Worm (Caenorhabditis elegans) whole organism, L4 larva: ENCODE measurements around the gene K08C7.4.
"Not testable (repeated sequence)": the region's sequence is repeated elsewhere in the genome, so short reads cannot be mapped to it uniquely, and the experiment has no call there.

Experiments
- D1046.2 ChIP-seq: fragments of 200-800 bp; sonication (Bioruptor generic); IDR thresholded peaks from 2 replicates; pipeline ENCODE4 v1.3.6; 2022; ENCODE audit warnings: missing genetic modification characterization, missing compliant biosample characterization
- F10B5.3 ChIP-seq: sonication (generic microtip); optimal IDR thresholded peaks from 2 replicates; lab custom pipeline; 2016; ENCODE audit warnings: mild to moderate bottlenecking, missing genetic modification characterization, missing compliant biosample characterization
- F26F4.8 ChIP-seq: fragments of 200-800 bp; sonication (Bioruptor generic); conservative IDR thresholded peaks from 2 replicates; pipeline ENCODE4 v1.3.6; 2022; ENCODE audit warnings: missing genetic modification characterization, missing compliant biosample characterization
- F44E2.7 ChIP-seq: fragments of 200-800 bp; sonication (Bioruptor generic); IDR thresholded peaks from 2 replicates; pipeline ENCODE4 v2.1.2; 2022; ENCODE audit warnings: missing genetic modification characterization, missing compliant biosample characterization
- T26A8.4 ChIP-seq: fragments of 200-800 bp; sonication (Bioruptor generic); IDR thresholded peaks from 2 replicates; pipeline ENCODE4 v1.3.6; 2022; ENCODE audit warnings: missing genetic modification characterization, missing compliant biosample characterization
- Y105C5A.15 ChIP-seq: fragments of 200-800 bp; sonication (Bioruptor generic); IDR thresholded peaks from 2 replicates; pipeline ENCODE4 v1.3.6; 2022; ENCODE audit warnings: missing genetic modification characterization, missing compliant biosample characterization
- Y48G9A.11 ChIP-seq: fragments of 200-800 bp; sonication (Bioruptor generic); IDR thresholded peaks from 2 replicates; pipeline ENCODE4 v1.3.6; 2022; ENCODE audit warnings: missing genetic modification reagents, missing genetic modification characterization, missing compliant biosample characterization
- arid-1 ChIP-seq: fragments of 200-800 bp; sonication (Bioruptor generic); conservative IDR thresholded peaks from 2 replicates; pipeline ENCODE4 v1.3.6; 2022; ENCODE audit warnings: missing genetic modification reagents, missing genetic modification characterization, missing compliant biosample characterization
- ceh-44 ChIP-seq: fragments of 200-800 bp; sonication (Bioruptor generic); IDR thresholded peaks from 2 replicates; pipeline ENCODE4 v1.3.6; 2022; ENCODE audit warnings: missing genetic modification reagents, missing genetic modification characterization, missing compliant biosample characterization
- ctbp-1 ChIP-seq: fragments of 200-800 bp; sonication (Bioruptor generic); IDR thresholded peaks from 2 replicates; pipeline ENCODE4 v1.3.6; 2022; ENCODE audit warnings: missing genetic modification reagents, missing genetic modification characterization, missing compliant biosample characterization
- daf-16 ChIP-seq, 3 experiments: sonication (generic microtip); optimal IDR thresholded peaks; 2 replicates each; lab custom pipeline; 2016 to 2017; ENCODE audit warnings: missing genetic modification characterization in 3 of 3, missing genetic modification reagents in 3 of 3, mild to moderate bottlenecking in 2 of 3, missing compliant biosample characterization in 2 of 3, missing biosample characterization in 1 of 3, moderate library complexity in 1 of 3
- dmd-6 ChIP-seq: fragments of 200-800 bp; sonication (Bioruptor generic); IDR thresholded peaks from 2 replicates; pipeline ENCODE4 v1.3.6; 2022; ENCODE audit warnings: missing genetic modification reagents, missing genetic modification characterization, missing compliant biosample characterization
- dmd-8 ChIP-seq: fragments of 200-800 bp; sonication (Bioruptor generic); IDR thresholded peaks from 2 replicates; pipeline ENCODE4 v1.3.6; 2022; ENCODE audit warnings: missing genetic modification characterization, missing compliant biosample characterization
- dmd-9 ChIP-seq: fragments of 200-800 bp; sonication (Bioruptor generic); IDR thresholded peaks from 2 replicates; pipeline ENCODE4 v1.3.6; 2022; ENCODE audit warnings: missing genetic modification reagents, missing genetic modification characterization, missing compliant biosample characterization
- dve-1 ChIP-seq: sonication (generic microtip); optimal IDR thresholded peaks from 2 replicates; lab custom pipeline; 2017; ENCODE audit warnings: antibody characterized with exemption, mild to moderate bottlenecking, missing genetic modification characterization, missing compliant biosample characterization; ENCODE audit not compliant: insufficient read depth
- hlh-11 ChIP-seq: fragments of 200-800 bp; sonication (Bioruptor generic); optimal IDR thresholded peaks from 2 replicates; lab custom pipeline; 2018; ENCODE audit warnings: mild to moderate bottlenecking, missing genetic modification characterization, missing compliant biosample characterization
- hlh-30 ChIP-seq: sonication (generic microtip); optimal IDR thresholded peaks from 2 replicates; lab custom pipeline; 2017; ENCODE audit warnings: antibody characterized with exemption, mild to moderate bottlenecking, missing genetic modification characterization, missing compliant biosample characterization; ENCODE audit not compliant: insufficient read depth
- lim-7 ChIP-seq: fragments of 200-800 bp; sonication (Bioruptor generic); IDR thresholded peaks from 2 replicates; pipeline ENCODE4 v1.3.6; 2022; ENCODE audit warnings: missing genetic modification characterization, missing compliant biosample characterization
- lin-1 ChIP-seq: fragments of 200-800 bp; sonication (Bioruptor generic); IDR thresholded peaks from 2 replicates; pipeline ENCODE4 v1.3.6; 2022; ENCODE audit warnings: missing genetic modification reagents, missing genetic modification characterization, missing compliant biosample characterization
- madf-5 ChIP-seq, 2 experiments: fragments of 200-800 bp; sonication (Bioruptor generic); IDR thresholded peaks; 2 replicates each; pipeline ENCODE4 v1.3.6; 2022; ENCODE audit warnings: missing compliant biosample characterization in 2 of 2, missing genetic modification characterization in 2 of 2
- madf-9 ChIP-seq: fragments of 200-800 bp; sonication (Bioruptor generic); conservative IDR thresholded peaks from 2 replicates; pipeline ENCODE4 v1.3.6; 2022; ENCODE audit warnings: missing genetic modification reagents, missing genetic modification characterization, missing compliant biosample characterization
- mdt-29 ChIP-seq: fragments of 200-800 bp; sonication (Bioruptor generic); IDR thresholded peaks from 2 replicates; pipeline ENCODE4 v1.3.6; 2022; ENCODE audit warnings: missing genetic modification reagents, missing genetic modification characterization, missing compliant biosample characterization
- mes-2 ChIP-seq: sonication (generic microtip); optimal IDR thresholded peaks from 2 replicates; lab custom pipeline; 2016; ENCODE audit warnings: missing genotype, mild to moderate bottlenecking, missing genetic modification characterization, missing compliant biosample characterization; ENCODE audit not compliant: poor library complexity, severe bottlenecking
- mxl-2 ChIP-seq: fragments of 200-800 bp; sonication (Bioruptor generic); conservative IDR thresholded peaks from 2 replicates; pipeline ENCODE4 v1.3.6; 2022; ENCODE audit warnings: missing genetic modification reagents, missing genetic modification characterization, missing compliant biosample characterization
- nhr-28 ChIP-seq: fragments of 150-350 bp; optimal IDR thresholded peaks from 2 replicates; lab custom pipeline; 2014; ENCODE audit warnings: missing biosample characterization, missing genetic modification characterization
- nhr-41 ChIP-seq: fragments of 200-800 bp; sonication (Bioruptor generic); IDR thresholded peaks from 2 replicates; pipeline ENCODE4 v1.3.6; 2022; ENCODE audit warnings: missing genetic modification reagents, missing genetic modification characterization, missing compliant biosample characterization
- nhr-48 ChIP-seq: sonication (generic microtip); optimal IDR thresholded peaks from 2 replicates; lab custom pipeline; 2016; ENCODE audit warnings: mild to moderate bottlenecking, missing genetic modification characterization, missing compliant biosample characterization
- nhr-77 ChIP-seq: fragments of 150-350 bp; optimal IDR thresholded peaks from 2 replicates; lab custom pipeline; 2014; ENCODE audit warnings: missing biosample characterization, missing genetic modification characterization
- pha-4 ChIP-seq, 2 experiments: fragments of 150-350 bp in 1 of 2; fragments of 200-800 bp in 1 of 2; sonication (Bioruptor generic) in 1 of 2; IDR thresholded peaks in 1 of 2; optimal IDR thresholded peaks in 1 of 2; 2 replicates each; pipeline versions ENCODE4 v1.3.6 to Lab custom; 2014 to 2022; ENCODE audit warnings: missing genetic modification characterization in 2 of 2, missing genetic modification reagents in 2 of 2, missing biosample characterization in 1 of 2, missing compliant biosample characterization in 1 of 2
- php-3 ChIP-seq: fragments of 200-800 bp; sonication (Bioruptor generic); IDR thresholded peaks from 2 replicates; pipeline ENCODE4 v1.3.6; 2022; ENCODE audit warnings: missing genetic modification reagents, missing genetic modification characterization, missing compliant biosample characterization
- pqm-1 ChIP-seq: sonication (generic microtip); optimal IDR thresholded peaks from 2 replicates; lab custom pipeline; 2017; ENCODE audit warnings: missing biosample characterization, missing genetic modification characterization
- saeg-2 ChIP-seq: fragments of 200-800 bp; sonication (Bioruptor generic); IDR thresholded peaks from 2 replicates; pipeline ENCODE4 v1.3.6; 2022; ENCODE audit warnings: missing genetic modification reagents, missing genetic modification characterization, missing compliant biosample characterization
- set-16 ChIP-seq: fragments of 200-800 bp; sonication (Bioruptor generic); IDR thresholded peaks from 2 replicates; pipeline ENCODE4 v1.3.6; 2022; ENCODE audit warnings: missing genetic modification reagents, missing genetic modification characterization, missing compliant biosample characterization
- skn-1 ChIP-seq: fragments of 150-350 bp; optimal IDR thresholded peaks from 2 replicates; lab custom pipeline; 2014; ENCODE audit warnings: missing biosample characterization, missing genetic modification characterization
- snpc-1.2 ChIP-seq: fragments of 200-800 bp; sonication (Bioruptor generic); IDR thresholded peaks from 2 replicates; pipeline ENCODE4 v1.3.6; 2022; ENCODE audit warnings: missing genetic modification reagents, missing genetic modification characterization, missing compliant biosample characterization
- spr-1 ChIP-seq: sonication (generic microtip); optimal IDR thresholded peaks from 2 replicates; lab custom pipeline; 2016; ENCODE audit warnings: mild to moderate bottlenecking, missing genetic modification characterization, missing compliant biosample characterization
- spr-3 ChIP-seq: fragments of 200-800 bp; sonication (Bioruptor generic); optimal IDR thresholded peaks from 2 replicates; lab custom pipeline; 2018; ENCODE audit warnings: mild to moderate bottlenecking, missing genetic modification characterization, missing compliant biosample characterization
- tra-1 ChIP-seq: fragments of 200-800 bp; sonication (Bioruptor generic); IDR thresholded peaks from 2 replicates; pipeline ENCODE4 v1.3.6; 2022; ENCODE audit warnings: missing genetic modification reagents, missing genetic modification characterization, missing compliant biosample characterization
- unc-39 ChIP-seq: sonication (generic microtip); optimal IDR thresholded peaks from 2 replicates; lab custom pipeline; 2017; ENCODE audit warnings: missing biosample characterization, missing genetic modification characterization
- unc-62 ChIP-seq, 3 experiments: fragments of 150-350 bp in 1 of 3; sonication (generic microtip); optimal IDR thresholded peaks in 2 of 3; peaks in 1 of 3; 1 replicate in 1 of 3; 2 replicates in 2 of 3; lab custom pipeline; 2014 to 2017; ENCODE audit warnings: missing biosample characterization in 3 of 3, missing genetic modification characterization in 3 of 3, missing genetic modification reagents in 3 of 3, missing genotype in 1 of 3
- vab-7 ChIP-seq: fragments of 200-800 bp; sonication (Bioruptor generic); IDR thresholded peaks from 2 replicates; pipeline ENCODE4 v1.3.6; 2022; ENCODE audit warnings: missing genetic modification reagents, missing genetic modification characterization, missing compliant biosample characterization

The K08C7.4 gene

ce11 chrIV:10658366-10658765 lies 21.9 kb downstream of the K08C7.4 start:
- TF ChIP-seq lim-7 (GFP tag; lab: Robert Waterston, UW) (peak; percentile 71), F26F4.8 (peak; percentile 83), madf-5 (GFP tag; IDR thresholded peaks at IDR 0.05; lab: Robert Waterston, UW) (0 out of 4 replicates have a peak, but pooled peaks of 1 of the 2 experiments have one; percentile 42), nhr-41 (GFP tag; lab: Robert Waterston, UW) (peak; percentile 80; the same call in 1 of the 2 replicates), snpc-1.2 (GFP tag; lab: Robert Waterston, UW) (peak; percentile 94), ceh-44 (GFP tag; lab: Robert Waterston, UW) (peak; percentile 71), F44E2.7 (peak; percentile 83; the same call in 1 of the 2 replicates), Y105C5A.15 (GFP tag; lab: Robert Waterston, UW) (peak; percentile 80), dmd-8 (GFP tag; lab: Robert Waterston, UW) (peak; percentile 97), mdt-29 (GFP tag; lab: Robert Waterston, UW) (0 out of 2 replicates have a peak, but pooled peaks have one; percentile 37), tra-1 (GFP tag; lab: Robert Waterston, UW) (peak; percentile 70), mxl-2 (peak; percentile 51; the same call in 1 of the 2 replicates), madf-9 (GFP tag; lab: Robert Waterston, UW) (0 out of 2 replicates have a peak, but pooled peaks have one; percentile 18), ctbp-1 (GFP tag; lab: Robert Waterston, UW) (peak; percentile 78), vab-7 (GFP tag; lab: Robert Waterston, UW) (peak; percentile 65), lin-1 (GFP tag; lab: Robert Waterston, UW) (0 out of 2 replicates have a peak, but pooled peaks have one; percentile 40), D1046.2 (GFP tag; lab: Robert Waterston, UW) (0 out of 2 replicates have a peak, but pooled peaks have one; percentile 70), saeg-2 (GFP tag; lab: Robert Waterston, UW) (0 out of 2 replicates have a peak, but pooled peaks have one; percentile 35), arid-1 (GFP tag; lab: Robert Waterston, UW) (peak; percentile 85), php-3 (GFP tag; lab: Robert Waterston, UW) (0 out of 2 replicates have a peak, but pooled peaks have one; percentile 42), pha-4 (GFP tag; IDR thresholded peaks at IDR 0.05; lab: Robert Waterston, UW) (peak; percentile 61; the same call in 1 of the 2 replicates), Y48G9A.11 (peak; percentile 65), dmd-6 (0 out of 2 replicates have a peak, but pooled peaks have one; percentile 13), T26A8.4 (peak; percentile 66)
- TF ChIP-seq pha-4 (tag; optimal IDR thresholded peaks at IDR 0.05; lab: Kevin White, UChicago) = not testable (repeated sequence)
- TF ChIP-seq, all 104 proteins: peak for 24; not testable (repeated sequence) for 80

- TF ChIP-seq F10B5.3 (tag; lab: Kevin White, UChicago) = no peak
- peak; percentile 35 for TF ChIP-seq dve-1 (tag; lab: Kevin White, UChicago)
- TF ChIP-seq mes-2 (tag; lab: Kevin White, UChicago) = no peak
- TF ChIP-seq dmd-9 (GFP tag; lab: Robert Waterston, UW) = no peak
- peak; percentile 80 for TF ChIP-seq pqm-1 (tag; lab: Kevin White, UChicago)
- TF ChIP-seq snpc-1.2 (GFP tag; lab: Robert Waterston, UW) = no peak
- no peak for TF ChIP-seq ceh-44 (GFP tag; lab: Robert Waterston, UW)
- no peak for TF ChIP-seq unc-39 (tag; lab: Kevin White, UChicago)
- TF ChIP-seq hlh-11 (tag; lab: Kevin White, UChicago) = peak; percentile 18
- peak; percentile 40 for TF ChIP-seq nhr-28 (tag; lab: Kevin White, UChicago)
- TF ChIP-seq hlh-30 (tag; lab: Kevin White, UChicago) = no peak
- no peak for TF ChIP-seq set-16 (GFP tag; lab: Robert Waterston, UW)
- no peak for TF ChIP-seq spr-3
- TF ChIP-seq nhr-77 (tag; lab: Kevin White, UChicago) = peak; percentile 21
- TF ChIP-seq spr-1 = no peak
- no peak for TF ChIP-seq dmd-8 (GFP tag; lab: Robert Waterston, UW)
- TF ChIP-seq dmd-6 = peak; percentile 44; the same call in 1 of the 2 replicates
- TF ChIP-seq unc-62 (GFP tag; optimal IDR thresholded peaks at IDR 0.05 in 1 of 2; lab: Kevin White, UChicago) = peak in 1 of 2 experiments; percentile 89
- no peak for TF ChIP-seq unc-62 (tag; optimal IDR thresholded peaks at IDR 0.05; lab: Kevin White, UChicago)
- no peak for TF ChIP-seq nhr-48 (tag; lab: Kevin White, UChicago)
- no peak for TF ChIP-seq skn-1 (tag; lab: Kevin White, UChicago)
- no peak for TF ChIP-seq daf-16 (GFP tag; optimal IDR thresholded peaks at IDR 0.05; lab: Kevin White, UChicago)
- TF ChIP-seq daf-16 (tag; optimal IDR thresholded peaks at IDR 0.05; lab: Kevin White, UChicago) = peak; percentile 48
- no peak for TF ChIP-seq mxl-2
Measured at ce11 chrIV:10656770-10657323, 23.4 kb downstream of the K08C7.4 start, which contains the start of gene K08C7.1. K08C7.1 (plus strand) TSS chrIV:10656812.
